Fruit fly (Drosophila melanogaster): ENCODE data around the gene CG13308.

CG13308 gene

DNA sequence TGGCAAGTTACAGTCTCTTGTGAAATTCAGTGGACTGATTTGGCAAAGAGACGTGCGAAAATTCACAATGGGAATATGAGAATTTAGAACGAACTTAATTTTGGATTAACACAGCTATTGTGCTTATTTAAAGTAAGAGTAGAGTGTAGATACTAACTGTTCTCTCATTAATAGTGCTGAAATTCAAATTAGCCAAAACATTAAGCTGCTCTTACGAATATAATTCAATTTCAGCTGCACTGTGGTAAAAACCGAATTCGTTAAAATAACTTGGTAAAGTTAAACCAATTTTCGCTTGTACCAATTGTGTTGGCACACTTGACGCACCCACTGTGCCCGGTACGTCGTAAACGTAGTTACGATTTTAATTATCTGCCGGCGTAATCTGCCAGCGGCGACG is 40.5 kb upstream of the CG13308 start (continued):
- TF ChIP-seq CG7556 (GFP tag; optimal IDR thresholded peaks at IDR 0.05) (peak; percentile 64), lilli (GFP tag; optimal IDR thresholded peaks at IDR 0.05) (peak; percentile 68), CG30403 (GFP tag; optimal IDR thresholded peaks at IDR 0.05) (peak; percentile 69), ase (GFP tag; IDR thresholded peaks at IDR 0.05) (no peak), mam (GFP tag; optimal IDR thresholded peaks at IDR 0.05) (peak; percentile 47), CG5245 (GFP tag; optimal IDR thresholded peaks at IDR 0.05) (no peak), CG12155 (GFP tag; optimal IDR thresholded peaks at IDR 0.05) (peak; percentile 23), CG7786 (GFP tag; optimal IDR thresholded peaks at IDR 0.05) (peak; percentile 57), CG12219 (GFP tag; optimal IDR thresholded peaks at IDR 0.05) (peak; percentile 35), ranshi (GFP tag; IDR thresholded peaks at IDR 0.05) (peak; percentile 11; the same call in 1 of the 2 replicates), chn (GFP tag; optimal IDR thresholded peaks at IDR 0.05) (no peak), Fer1 (GFP tag; optimal IDR thresholded peaks at IDR 0.05) (peak; percentile 48), CG14965 (GFP tag; optimal IDR thresholded peaks at IDR 0.05; ENCODE audit: borderline replicate concordance) (no peak), nmo (GFP tag; optimal IDR thresholded peaks at IDR 0.05) (peak; percentile 39), CG2678 (tag; optimal IDR thresholded peaks at IDR 0.05) (peak; percentile 76), CG9437 (GFP tag; optimal IDR thresholded peaks at IDR 0.05) (peak; percentile 70), salm (tag; optimal IDR thresholded peaks at IDR 0.05) (no peak), BEAF-32 (GFP tag; optimal IDR thresholded peaks at IDR 0.05) (no peak), org-1 (GFP tag; optimal IDR thresholded peaks at IDR 0.05) (peak; percentile 42), CG10462 (GFP tag; optimal IDR thresholded peaks at IDR 0.05) (no peak), Ptx1 (GFP tag; IDR thresholded peaks at IDR 0.05) (peak; percentile 54; the same call in 1 of the 2 replicates), bbx (GFP tag; IDR thresholded peaks at IDR 0.05; ENCODE audit: partially characterized antibody) (no peak), CG11695 (GFP tag; IDR thresholded peaks at IDR 0.05) (peak; percentile 55; the same call in 1 of the 3 replicates), vvl (GFP tag; IDR thresholded peaks at IDR 0.05) (no peak), gt (GFP tag; IDR thresholded peaks at IDR 0.05) (no peak), dysf (GFP tag; IDR thresholded peaks at IDR 0.05) (peak; percentile 65; the same call in 2 of the 3 replicates), Adf1 (GFP tag; IDR thresholded peaks at IDR 0.05) (peak; percentile 59), Dfd (GFP tag; optimal IDR thresholded peaks at IDR 0.05) (no peak), CG32767 (GFP tag; IDR thresholded peaks at IDR 0.05) (peak; percentile 48; the same call in 1 of the 2 replicates), toy (GFP tag; IDR thresholded peaks at IDR 0.05) (no peak)

DNA sequence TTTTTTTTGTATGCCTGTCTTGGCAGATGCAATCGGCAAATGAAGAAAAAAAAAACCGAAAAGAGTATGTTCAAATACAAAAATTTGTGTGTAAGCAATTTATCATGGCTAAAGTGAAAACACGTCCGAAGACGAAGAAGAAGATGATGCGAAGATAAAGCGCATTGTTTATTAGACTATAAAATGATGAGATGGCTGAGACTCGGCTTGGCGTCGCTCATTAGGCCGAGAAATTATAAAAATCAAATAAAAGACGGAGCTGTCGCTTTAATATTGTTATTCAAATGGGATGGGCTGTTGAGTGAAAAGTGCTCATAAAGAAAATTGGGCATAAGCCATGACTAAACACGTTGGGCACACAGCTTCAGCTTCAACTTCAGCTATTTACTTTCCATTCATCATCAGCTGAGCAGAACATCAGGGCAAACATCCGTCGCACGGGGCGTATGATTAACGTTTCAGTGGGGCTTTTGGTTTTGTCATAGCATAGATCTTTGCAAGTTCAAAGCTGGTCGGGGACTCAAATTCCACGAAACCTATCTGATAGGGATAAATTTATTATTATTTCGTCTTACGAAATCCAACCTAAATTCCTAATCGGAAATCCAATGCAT is 37.6 kb upstream of the CG13308 start:
- TF ChIP-seq Oaz (GFP tag; IDR thresholded peaks at IDR 0.05) (no peak), kni (GFP tag; optimal IDR thresholded peaks at IDR 0.05) (peak; percentile 47), D19B (GFP tag; optimal IDR thresholded peaks at IDR 0.05) (no peak), twi (tag; optimal IDR thresholded peaks at IDR 0.05) (no peak), sens (GFP tag) (peak; percentile 75), CG2116 (GFP tag; optimal IDR thresholded peaks at IDR 0.05) (no peak), ATbp (GFP tag; optimal IDR thresholded peaks at IDR 0.05) (peak; percentile 51), CG4404 (GFP tag; IDR thresholded peaks at IDR 0.05) (no peak), pros (GFP tag; optimal IDR thresholded peaks at IDR 0.05) (peak; percentile 78), Asciz (GFP tag; optimal IDR thresholded peaks at IDR 0.05) (peak; percentile 8), CG10431 (GFP tag; optimal IDR thresholded peaks at IDR 0.05) (no peak), mld (GFP tag; IDR thresholded peaks at IDR 0.05; ENCODE audit: partially characterized antibody) (no peak), Blimp-1 (GFP tag; optimal IDR thresholded peaks at IDR 0.05) (peak; percentile 28), Fer2 (tag; optimal IDR thresholded peaks at IDR 0.05) (no peak), HLHmδ (GFP tag; optimal IDR thresholded peaks at IDR 0.05) (no peak), ttk (GFP tag; IDR thresholded peaks at IDR 0.05) (no peak), CG6791 (GFP tag; IDR thresholded peaks at IDR 0.05; ENCODE audit: partially characterized antibody) (no peak), CG10267 (tag; optimal IDR thresholded peaks at IDR 0.05) (no peak), ewg (GFP tag; optimal IDR thresholded peaks at IDR 0.05) (no peak), odd (GFP tag; optimal IDR thresholded peaks at IDR 0.05) (peak; percentile 1), CG8290 (GFP tag; optimal IDR thresholded peaks at IDR 0.05) (no peak), CG8290 (tag; optimal IDR thresholded peaks at IDR 0.05) (peak in 1 of 2 experiments; percentile 2)
